Worm (Caenorhabditis elegans) whole organism, L4/young adult: Measurements from ENCODE around the gene K09E9.3.

Source experiments
- W03F9.2 ChIP-seq: fragments of 150-350 bp; optimal IDR thresholded peaks from 2 replicates; lab custom pipeline; 2014; ENCODE audit warnings: missing biosample characterization, missing genetic modification characterization
- dao-5 ChIP-seq: sonication (generic microtip); optimal IDR thresholded peaks from 2 replicates; lab custom pipeline; 2016; ENCODE audit warnings: missing genotype, missing genetic modification characterization, moderate library complexity, missing compliant biosample characterization
- him-1 ChIP-seq: sonication (generic microtip); optimal IDR thresholded peaks from 2 replicates; lab custom pipeline; 2016; ENCODE audit warnings: missing genotype, missing genetic modification reagents, missing genetic modification characterization, missing compliant biosample characterization

Gene K09E9.3

ce11 chrX:15576942-15577341 is 36.7 kb downstream of the K09E9.3 start, which contains the start of gene K09A9.6:
Gene K09A9.6 (plus strand): TSS chrX:15577242.
- TF ChIP-seq dao-5 (tag; lab: Kevin White, UChicago) (no peak), him-1 (no peak), W03F9.2 (no peak)

DNA sequence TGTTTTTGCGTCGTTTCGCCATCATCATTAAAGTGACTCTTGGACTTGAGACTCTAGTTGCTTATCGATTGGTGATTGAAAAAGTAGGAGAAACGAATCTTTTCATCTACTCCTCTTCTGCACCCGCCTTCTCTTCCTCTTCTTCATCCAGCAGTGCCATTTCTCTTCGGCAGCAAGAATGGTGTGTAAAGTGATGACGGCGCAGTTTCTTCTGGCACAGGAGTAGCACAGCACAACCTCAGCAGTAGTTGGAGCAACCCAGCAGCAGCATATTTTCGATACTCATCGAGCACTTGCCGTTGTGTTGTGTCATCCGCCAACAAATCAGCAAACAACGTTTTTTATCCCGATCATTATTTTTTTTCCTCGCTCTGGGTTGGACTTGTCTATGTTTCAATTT is 38.1 kb downstream of the K09E9.3 start:
- TF ChIP-seq W03F9.2 (no peak), him-1 (no peak), dao-5 (tag; lab: Kevin White, UChicago) (no peak)

DNA sequence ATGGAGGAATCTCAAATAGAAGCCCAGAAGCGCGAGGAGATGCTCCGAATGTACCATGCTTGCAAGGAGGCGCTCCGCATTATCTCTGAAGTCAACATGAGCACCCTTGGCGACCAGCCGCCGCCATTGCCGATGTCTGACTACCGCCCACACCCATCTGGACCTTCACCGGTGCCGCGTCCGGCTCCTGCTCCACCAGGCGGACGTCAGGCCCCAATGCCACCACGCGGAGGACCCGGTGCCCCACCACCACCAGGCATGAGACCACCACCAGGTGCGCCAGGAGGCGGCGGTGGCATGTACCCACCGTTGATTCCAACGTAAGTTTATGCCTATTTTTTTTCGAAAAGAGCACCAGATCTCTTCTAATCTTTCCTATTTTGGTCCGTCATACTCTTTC is 41.6 kb downstream of the K09E9.3 start:
- TF ChIP-seq him-1 (no peak), W03F9.2 (no peak), dao-5 (tag; lab: Kevin White, UChicago) (no peak)

- no peak for TF ChIP-seq him-1
- TF ChIP-seq W03F9.2 = no peak
- no peak for TF ChIP-seq dao-5 (tag; lab: Kevin White, UChicago)
Observed at ce11 chrX:15569633-15570032, 44.0 kb downstream of the K09E9.3 start.

DNA sequence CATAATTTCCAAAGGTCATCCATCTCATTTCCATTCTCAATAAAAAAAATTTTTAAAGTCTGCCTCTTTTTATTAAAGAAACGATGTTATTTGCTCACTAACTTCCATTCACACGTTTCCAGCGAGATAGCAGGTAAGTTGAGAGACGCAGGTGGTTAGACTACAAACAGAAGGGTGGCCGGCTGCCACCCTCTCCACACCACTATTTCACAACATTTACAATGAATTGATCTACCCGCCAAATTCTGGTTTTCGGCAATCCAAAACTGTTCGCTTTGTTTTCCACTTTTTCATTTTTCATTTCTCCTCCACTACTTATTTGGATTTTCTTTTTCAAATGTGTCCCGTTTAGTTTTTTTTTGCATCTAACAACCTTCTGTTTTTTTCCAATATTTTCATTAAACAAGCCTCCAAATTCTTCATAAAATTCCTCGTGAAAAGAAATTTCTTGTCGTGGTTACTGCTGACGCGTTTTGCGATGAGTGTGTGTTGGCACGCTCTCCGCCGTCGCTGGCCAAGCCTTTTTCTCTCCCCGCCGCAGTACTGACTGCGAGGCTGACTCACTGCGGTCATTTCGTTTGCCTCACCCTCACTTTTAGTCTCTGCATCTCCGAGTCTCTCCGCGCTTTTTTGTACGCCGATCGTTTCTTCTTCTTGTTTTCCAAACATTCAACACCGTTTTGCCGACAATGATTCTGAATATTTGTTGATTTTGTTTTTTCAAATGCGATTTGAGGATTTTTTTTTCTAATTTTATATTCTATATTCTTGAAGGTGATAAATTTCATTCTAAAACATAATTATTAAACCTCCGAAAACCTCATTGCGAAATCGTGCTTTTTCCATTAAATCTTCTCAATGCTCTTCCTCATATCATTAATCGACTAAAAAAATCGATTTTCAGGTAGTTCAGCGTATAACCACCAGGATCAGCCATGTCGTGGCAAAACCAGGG is 45.3 kb downstream of the K09E9.3 start, which contains the start of gene dyn-1:
Gene dyn-1, plus strand, starts transcription at position 905 of the 955 bp plus-strand sequence.
- TF ChIP-seq W03F9.2 = peak; percentile 14
- TF ChIP-seq dao-5 (tag; lab: Kevin White, UChicago) = no peak

- no peak for TF ChIP-seq dao-5 (tag; lab: Kevin White, UChicago)
- TF ChIP-seq him-1 = peak; percentile 77
Observed at ce11 chrX:15566640-15567039, 47.0 kb downstream of the K09E9.3 start.

DNA sequence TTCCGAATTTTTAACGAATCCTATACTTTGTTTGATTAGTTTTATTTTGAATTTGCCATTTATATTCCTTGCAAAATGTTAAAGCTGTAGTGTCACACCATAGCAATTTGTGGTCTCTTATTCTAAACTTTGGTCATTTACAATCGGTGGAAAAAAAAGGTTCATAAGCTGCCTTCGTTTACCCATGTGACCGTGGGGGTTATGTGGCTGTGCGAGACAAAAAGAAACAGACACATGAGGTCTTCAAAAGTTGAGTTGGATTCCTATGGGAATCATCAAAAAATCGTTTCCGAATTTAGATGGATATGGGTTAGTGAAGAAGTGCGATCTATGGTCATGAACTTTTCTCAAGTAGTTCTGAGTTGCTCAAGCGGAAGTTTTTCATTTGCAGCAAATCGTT is 49.3 kb downstream of the K09E9.3 start:
- no peak for TF ChIP-seq dao-5 (tag; lab: Kevin White, UChicago)
- no peak for TF ChIP-seq him-1
- no peak for TF ChIP-seq W03F9.2
